Worm (Caenorhabditis elegans) whole organism, L1 larva: Measurements from ENCODE around the gene C08E3.15.

Experiments used
- C04F5.9 ChIP-seq: sonication (generic microtip); optimal IDR thresholded peaks from 2 replicates; lab custom pipeline; 2016; ENCODE audit warnings: missing genetic modification characterization, missing compliant biosample characterization
- C34B4.2 ChIP-seq: sonication (generic microtip); optimal IDR thresholded peaks from 2 replicates; lab custom pipeline; 2017; ENCODE audit warnings: mild to moderate bottlenecking, missing genetic modification characterization, missing compliant biosample characterization
- F16B12.6 ChIP-seq: fragments of 150-350 bp; optimal IDR thresholded peaks from 2 replicates; lab custom pipeline; 2014; ENCODE audit warnings: missing biosample characterization, missing genetic modification characterization
- Y116A8C.19 ChIP-seq: sonication (generic microtip); optimal IDR thresholded peaks from 2 replicates; lab custom pipeline; 2016; ENCODE audit warnings: missing compliant biosample characterization, missing genetic modification characterization, borderline replicate concordance
- aly-2 ChIP-seq: fragments of 150-350 bp; optimal IDR thresholded peaks from 2 replicates; lab custom pipeline; 2014; ENCODE audit warnings: missing biosample characterization, missing genetic modification characterization
- blmp-1 ChIP-seq: fragments of 150-350 bp; optimal IDR thresholded peaks from 2 replicates; lab custom pipeline; 2014; ENCODE audit warnings: missing biosample characterization, missing genetic modification characterization
- efl-1 ChIP-seq, 4 experiments: fragments of 150-350 bp; optimal IDR thresholded peaks in 3 of 4; peaks in 1 of 4; 1 replicate in 1 of 4; 2 replicates in 3 of 4; lab custom pipeline; 2014; ENCODE audit warnings: missing biosample characterization in 2 of 4, missing genetic modification characterization in 2 of 4, missing genetic modification reagents in 2 of 4
- egl-13 ChIP-seq: sonication (generic microtip); optimal IDR thresholded peaks from 2 replicates; lab custom pipeline; 2016; ENCODE audit warnings: missing genotype, missing genetic modification reagents, missing genetic modification characterization, missing compliant biosample characterization
- egl-27 ChIP-seq, 2 experiments: fragments of 150-350 bp in 1 of 2; sonication (generic microtip); optimal IDR thresholded peaks; 3 replicates each; lab custom pipeline; 2017 to 2018; ENCODE audit warnings: missing biosample characterization in 2 of 2, missing genetic modification characterization in 2 of 2, missing genetic modification reagents in 2 of 2
- elt-3 ChIP-seq, 6 experiments: fragments of 150-350 bp in 1 of 6; sonication (generic microtip); optimal IDR thresholded peaks; 2 replicates each; lab custom pipeline; 2017 to 2018; ENCODE audit warnings: missing biosample characterization in 6 of 6, missing genetic modification characterization in 6 of 6, inconsistent platforms in 1 of 6
- ets-5 ChIP-seq: fragments of 200-800 bp; sonication (Bioruptor generic); IDR thresholded peaks from 2 replicates; pipeline ENCODE4 v1.3.6; 2022; ENCODE audit warnings: missing genetic modification characterization, missing compliant biosample characterization
- fkh-4 ChIP-seq: sonication (generic microtip); optimal IDR thresholded peaks from 2 replicates; lab custom pipeline; 2016; ENCODE audit warnings: missing compliant biosample characterization, missing genetic modification characterization, borderline replicate concordance
- fos-1 ChIP-seq: fragments of 150-350 bp; optimal IDR thresholded peaks from 2 replicates; lab custom pipeline; 2014; ENCODE audit warnings: missing biosample characterization, missing genetic modification characterization
- hlh-4 ChIP-seq: sonication (generic microtip); optimal IDR thresholded peaks from 2 replicates; lab custom pipeline; 2016; ENCODE audit warnings: mild to moderate bottlenecking, missing genetic modification characterization, missing compliant biosample characterization
- hpl-2 ChIP-seq: fragments of 150-350 bp; optimal IDR thresholded peaks from 2 replicates; lab custom pipeline; 2014; ENCODE audit warnings: missing biosample characterization, missing genetic modification reagents, missing genetic modification characterization
- isw-1 ChIP-seq: fragments of 200-800 bp; sonication (Bioruptor generic); IDR thresholded peaks from 2 replicates; pipeline ENCODE4 v1.3.6; 2022; ENCODE audit warnings: missing genetic modification characterization, missing compliant biosample characterization
- lin-39 ChIP-seq: fragments of 150-350 bp; optimal IDR thresholded peaks from 2 replicates; lab custom pipeline; 2014; ENCODE audit warnings: missing biosample characterization, missing genetic modification reagents, missing genetic modification characterization
- lir-3 ChIP-seq: sonication (generic microtip); optimal IDR thresholded peaks from 2 replicates; lab custom pipeline; 2016; ENCODE audit warnings: mild to moderate bottlenecking, missing genetic modification characterization, moderate library complexity, missing compliant biosample characterization; ENCODE audit not compliant: poor library complexity
- lsy-2 ChIP-seq, 2 experiments: fragments of 150-350 bp; optimal IDR thresholded peaks; 2 replicates each; lab custom pipeline; 2014; ENCODE audit warnings: missing biosample characterization in 2 of 2, missing genetic modification characterization in 2 of 2
- nhr-20 ChIP-seq: sonication (generic microtip); optimal IDR thresholded peaks from 2 replicates; lab custom pipeline; 2016; ENCODE audit warnings: mild to moderate bottlenecking, missing genetic modification characterization, missing compliant biosample characterization
- nhr-28 ChIP-seq: fragments of 150-350 bp; optimal IDR thresholded peaks from 2 replicates; lab custom pipeline; 2014; ENCODE audit warnings: missing biosample characterization, missing genetic modification characterization
- nhr-71 ChIP-seq: sonication (generic microtip); optimal IDR thresholded peaks from 2 replicates; lab custom pipeline; 2016; ENCODE audit warnings: mild to moderate bottlenecking, missing genetic modification characterization, moderate library complexity, missing compliant biosample characterization
- nhr-77 ChIP-seq: fragments of 150-350 bp; optimal IDR thresholded peaks from 2 replicates; lab custom pipeline; 2014; ENCODE audit warnings: missing biosample characterization, missing genetic modification characterization
- nhr-85 ChIP-seq: sonication (generic microtip); peaks from one replicate; lab custom pipeline; 2016; ENCODE audit warnings: missing genetic modification characterization, inconsistent platforms, missing compliant biosample characterization
- nhr-90 ChIP-seq: sonication (generic microtip); optimal IDR thresholded peaks from 2 replicates; lab custom pipeline; 2016; ENCODE audit warnings: mild to moderate bottlenecking, missing genetic modification characterization, missing compliant biosample characterization; ENCODE audit not compliant: poor library complexity
- pag-3 ChIP-seq: sonication (generic microtip); optimal IDR thresholded peaks from 2 replicates; lab custom pipeline; 2017; ENCODE audit warnings: missing genetic modification characterization, mild to moderate bottlenecking, missing compliant biosample characterization, antibody characterized with exemption, borderline replicate concordance; ENCODE audit not compliant: insufficient read depth
- rnt-1 ChIP-seq: sonication (generic microtip); optimal IDR thresholded peaks from 2 replicates; lab custom pipeline; 2016; ENCODE audit warnings: mild to moderate bottlenecking, missing genetic modification characterization, moderate library complexity, missing compliant biosample characterization
- skn-1 ChIP-seq: fragments of 150-350 bp; optimal IDR thresholded peaks from 2 replicates; lab custom pipeline; 2014; ENCODE audit warnings: missing biosample characterization, missing genetic modification characterization
- snpc-4 ChIP-seq: fragments of 150-350 bp; optimal IDR thresholded peaks from 2 replicates; lab custom pipeline; 2014; ENCODE audit warnings: missing biosample characterization, missing genetic modification characterization
- snu-23 ChIP-seq: sonication (generic microtip); optimal IDR thresholded peaks from 2 replicates; lab custom pipeline; 2016; ENCODE audit warnings: missing genetic modification characterization, missing compliant biosample characterization
- sptf-1 ChIP-seq: fragments of 150-350 bp; optimal IDR thresholded peaks from 2 replicates; lab custom pipeline; 2014; ENCODE audit warnings: missing biosample characterization, missing genetic modification characterization
- tlp-1 ChIP-seq: fragments of 150-350 bp; optimal IDR thresholded peaks from 2 replicates; lab custom pipeline; 2014; ENCODE audit warnings: missing biosample characterization, missing genetic modification characterization
- unc-30 ChIP-seq: sonication (generic microtip); optimal IDR thresholded peaks from 2 replicates; lab custom pipeline; 2017; ENCODE audit warnings: missing biosample characterization, missing genetic modification characterization
- unc-62 ChIP-seq: fragments of 150-350 bp; optimal IDR thresholded peaks from 2 replicates; lab custom pipeline; 2014; ENCODE audit warnings: missing biosample characterization, missing genetic modification reagents, missing genetic modification characterization
- vab-15 ChIP-seq: sonication (generic microtip); optimal IDR thresholded peaks from 2 replicates; lab custom pipeline; 2017; ENCODE audit warnings: missing genotype, mild to moderate bottlenecking, missing genetic modification characterization, missing compliant biosample characterization

C08E3.15 gene

ce11 chrII:1603049-1603448 is 24.6 kb downstream of the C08E3.15 start:
- TF ChIP-seq tlp-1 = no peak
- TF ChIP-seq egl-13 (tag; lab: Kevin White, UChicago) = no peak
- no peak for TF ChIP-seq lin-39 (tag; lab: Kevin White, UChicago)
- TF ChIP-seq aly-2 (tag; lab: Kevin White, UChicago) = no peak
- TF ChIP-seq ets-5 (GFP tag; lab: Robert Waterston, UW) = no peak
- no peak for TF ChIP-seq unc-62
- TF ChIP-seq fkh-4 (tag; lab: Kevin White, UChicago) = no peak
- TF ChIP-seq blmp-1 (tag; lab: Kevin White, UChicago) = no peak
- no peak for TF ChIP-seq fos-1 (tag; lab: Kevin White, UChicago)
- TF ChIP-seq isw-1 (GFP tag; lab: Robert Waterston, UW) = no peak
- no peak for TF ChIP-seq nhr-28 (tag; lab: Kevin White, UChicago)
- TF ChIP-seq snu-23 (GFP tag; lab: Kevin White, UChicago) = no peak
- TF ChIP-seq lsy-2 (tag; optimal IDR thresholded peaks at IDR 0.05; lab: Kevin White, UChicago) = no peak
- TF ChIP-seq nhr-71 (tag; lab: Kevin White, UChicago) = no peak

ce11 chrII:1601507-1601906 is 26.2 kb downstream of the C08E3.15 start, which contains the start of gene bath-47:
bath-47 (plus strand) TSS chrII:1601811.
- no peak for TF ChIP-seq sptf-1 (tag; lab: Kevin White, UChicago)
- TF ChIP-seq fos-1 (tag; lab: Kevin White, UChicago) = no peak
- TF ChIP-seq elt-3 (tag; optimal IDR thresholded peaks at IDR 0.05; lab: Kevin White, UChicago) = no peak
- no peak for TF ChIP-seq vab-15 (tag; lab: Kevin White, UChicago)
- TF ChIP-seq snu-23 (GFP tag; lab: Kevin White, UChicago) = no peak
- no peak for TF ChIP-seq nhr-90 (tag; lab: Kevin White, UChicago)
- no peak for TF ChIP-seq C34B4.2 (tag; lab: Kevin White, UChicago)
- no peak for TF ChIP-seq hpl-2 (GFP tag; lab: Kevin White, UChicago)
- TF ChIP-seq efl-1 (optimal IDR thresholded peaks at IDR 0.05; lab: Kevin White, UChicago) = no peak
- no peak for TF ChIP-seq efl-1 (GFP tag; optimal IDR thresholded peaks at IDR 0.05 in 1 of 2; lab: Kevin White, UChicago)
- TF ChIP-seq ets-5 (GFP tag; lab: Robert Waterston, UW) = no peak
- no peak for TF ChIP-seq hlh-4
- no peak for TF ChIP-seq C04F5.9 (tag; lab: Kevin White, UChicago)
- no peak for TF ChIP-seq F16B12.6
- no peak for TF ChIP-seq unc-30 (tag; lab: Kevin White, UChicago)
- TF ChIP-seq lir-3 (tag; lab: Kevin White, UChicago) = no peak
- no peak for TF ChIP-seq skn-1
- TF ChIP-seq snpc-4 (tag; lab: Kevin White, UChicago) = no peak
- TF ChIP-seq rnt-1 = no peak
- no peak for TF ChIP-seq nhr-20
- TF ChIP-seq isw-1 (GFP tag; lab: Robert Waterston, UW) = no peak
- TF ChIP-seq, all 84 proteins: peak for 0

- TF ChIP-seq fkh-4 (tag; lab: Kevin White, UChicago) = no peak
- no peak for TF ChIP-seq nhr-85 (tag; lab: Kevin White, UChicago)
- no peak for TF ChIP-seq skn-1
- no peak for TF ChIP-seq Y116A8C.19
- TF ChIP-seq nhr-77 = no peak
- no peak for TF ChIP-seq nhr-28 (tag; lab: Kevin White, UChicago)
- TF ChIP-seq vab-15 (tag; lab: Kevin White, UChicago) = no peak
- TF ChIP-seq elt-3 (tag; optimal IDR thresholded peaks at IDR 0.05; lab: Kevin White, UChicago) = no peak
- TF ChIP-seq egl-27 (tag; optimal IDR thresholded peaks at IDR 0.05; lab: Kevin White, UChicago) = no peak
- TF ChIP-seq pag-3 = no peak
Observed at ce11 chrII:1600661-1601060, 27.0 kb downstream of the C08E3.15 start, which contains the start of gene bath-26. bath-26 (minus strand) TSS chrII:1600761.
